Fruit fly (Drosophila melanogaster): Measurements from ENCODE around the gene CG5555.

The CG5555 gene

DNA sequence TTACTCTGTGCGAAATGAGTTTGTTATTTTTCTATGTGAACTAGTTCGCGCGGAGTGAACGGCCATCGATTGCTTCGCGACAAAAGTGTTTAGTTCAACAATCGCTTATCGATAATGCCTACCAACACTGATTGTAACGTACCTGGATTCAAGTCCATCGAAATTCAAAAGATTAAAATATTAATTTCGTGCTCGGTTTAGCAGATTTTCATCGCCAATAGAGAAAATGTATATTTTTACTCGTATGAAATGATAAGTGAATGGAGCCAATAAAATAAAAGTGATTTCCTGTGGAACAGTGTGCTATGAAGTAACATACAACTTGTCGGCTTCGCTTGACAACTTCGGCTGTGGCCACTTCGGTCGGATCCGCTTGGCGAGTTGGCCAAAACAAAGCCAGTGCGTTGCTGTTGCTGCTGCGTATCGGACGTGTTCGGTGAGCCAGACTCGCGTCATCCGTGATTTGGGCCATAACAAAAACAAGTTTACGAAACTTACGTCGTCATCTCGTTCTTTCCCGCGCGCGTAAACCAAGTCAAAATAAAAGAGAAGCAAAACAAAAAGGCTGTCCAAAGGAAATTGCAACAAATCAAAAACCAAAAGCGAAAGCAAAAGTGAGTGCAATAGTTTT lies at the start of gene CG5555, which contains the start of gene myd (continued):
- peak; percentile 64; the same call in 2 of the 3 replicates for TF ChIP-seq CG2889 (GFP tag; IDR thresholded peaks at IDR 0.05)
- peak; percentile 47 for TF ChIP-seq pb (GFP tag; optimal IDR thresholded peaks at IDR 0.05)
- TF ChIP-seq CTCF (GFP tag; optimal IDR thresholded peaks at IDR 0.05) = no peak
- TF ChIP-seq CG43689 (GFP tag; IDR thresholded peaks at IDR 0.05) = no peak
- no peak for TF ChIP-seq CG1602 (GFP tag; optimal IDR thresholded peaks at IDR 0.05)
- TF ChIP-seq Max (GFP tag; optimal IDR thresholded peaks at IDR 0.05) = no peak
- peak; percentile 34; the same call in 1 of the 2 replicates for TF ChIP-seq klu (GFP tag; IDR thresholded peaks at IDR 0.05)
- TF ChIP-seq oc (tag; optimal IDR thresholded peaks at IDR 0.05) = no peak
- 0 out of 3 replicates have a peak, but pooled peaks have one; percentile 27 for TF ChIP-seq CG11456 (GFP tag; IDR thresholded peaks at IDR 0.05)
- TF ChIP-seq Adf1 (GFP tag; IDR thresholded peaks at IDR 0.05) = peak; percentile 54; the same call in 1 of the 2 replicates
- peak; percentile 27; the same call in 1 of the 2 replicates for TF ChIP-seq Xrp1 (GFP tag; IDR thresholded peaks at IDR 0.05)
- TF ChIP-seq B-H1 (GFP tag; IDR thresholded peaks at IDR 0.05) = no peak; the same call in 2 of the 3 replicates
- peak; percentile 24 for TF ChIP-seq CG18011 (GFP tag; optimal IDR thresholded peaks at IDR 0.05)
- TF ChIP-seq sc (optimal IDR thresholded peaks at IDR 0.05) = no peak
- TF ChIP-seq sc (GFP tag; optimal IDR thresholded peaks at IDR 0.05) = no peak
- no peak for TF ChIP-seq Gug (GFP tag; IDR thresholded peaks at IDR 0.05)
- TF ChIP-seq Hand (GFP tag; optimal IDR thresholded peaks at IDR 0.05) = no peak
- no peak for TF ChIP-seq CG11247 (GFP tag; IDR thresholded peaks at IDR 0.05)
- no peak for TF ChIP-seq crol (GFP tag; IDR thresholded peaks at IDR 0.05)
- TF ChIP-seq HLH54F (GFP tag; optimal IDR thresholded peaks at IDR 0.05) = peak; percentile 60
- no peak for TF ChIP-seq gsb (GFP tag; IDR thresholded peaks at IDR 0.05)
- 0 out of 3 replicates have a peak, but pooled peaks have one; percentile 15 for TF ChIP-seq ase (GFP tag; IDR thresholded peaks at IDR 0.05)
- TF ChIP-seq Stat92E (GFP tag; optimal IDR thresholded peaks at IDR 0.05) = peak in 1 of 3 experiments; percentile 22
- peak; percentile 15 for TF ChIP-seq sd (tag; optimal IDR thresholded peaks at IDR 0.05)
- TF ChIP-seq CG17186 (GFP tag; optimal IDR thresholded peaks at IDR 0.05) = no peak
- peak; percentile 32 for TF ChIP-seq Dad (GFP tag; optimal IDR thresholded peaks at IDR 0.05)
- TF ChIP-seq bbx (GFP tag; IDR thresholded peaks at IDR 0.05; ENCODE audit: partially characterized antibody) = peak; percentile 81
- TF ChIP-seq chn (GFP tag; optimal IDR thresholded peaks at IDR 0.05) = peak; percentile 38
- TF ChIP-seq gcm (GFP tag; optimal IDR thresholded peaks at IDR 0.05) = peak; percentile 5
- TF ChIP-seq sim (GFP tag; IDR thresholded peaks at IDR 0.05) = no peak
- TF ChIP-seq CG16815 (GFP tag; optimal IDR thresholded peaks at IDR 0.05) = no peak
- no peak for TF ChIP-seq CG9727 (GFP tag; optimal IDR thresholded peaks at IDR 0.05)
- TF ChIP-seq pros (GFP tag; optimal IDR thresholded peaks at IDR 0.05) = no peak
- no peak for TF ChIP-seq bsh (GFP tag; optimal IDR thresholded peaks at IDR 0.05)
- TF ChIP-seq Hmx (GFP tag; optimal IDR thresholded peaks at IDR 0.05) = no peak
- TF ChIP-seq pan (optimal IDR thresholded peaks at IDR 0.05) = no peak
- TF ChIP-seq pan (GFP tag; optimal IDR thresholded peaks at IDR 0.05 in 1 of 2, IDR thresholded peaks at IDR 0.05 in 1 of 2) = peak in 1 of 2 experiments; percentile 48
- peak; percentile 33; the same call in 1 of the 3 replicates for TF ChIP-seq CG7357 (GFP tag; IDR thresholded peaks at IDR 0.05)
- peak; percentile 17 for TF ChIP-seq mam (GFP tag; optimal IDR thresholded peaks at IDR 0.05)
- TF ChIP-seq E2f1 (GFP tag; IDR thresholded peaks at IDR 0.05) = 0 out of 2 replicates have a peak, but pooled peaks have one; percentile 11
- no peak for TF ChIP-seq bigmax (GFP tag; optimal IDR thresholded peaks at IDR 0.05)
- no peak for TF ChIP-seq CG2678 (tag; optimal IDR thresholded peaks at IDR 0.05)
- TF ChIP-seq chif (GFP tag; optimal IDR thresholded peaks at IDR 0.05) = no peak
- TF ChIP-seq Side (GFP tag; optimal IDR thresholded peaks at IDR 0.05) = no peak
- peak; percentile 78 for TF ChIP-seq vnd (GFP tag; IDR thresholded peaks at IDR 0.05; ENCODE audit: partially characterized antibody)
- TF ChIP-seq ttk (GFP tag; IDR thresholded peaks at IDR 0.05) = no peak
- no peak for TF ChIP-seq ERR (GFP tag; optimal IDR thresholded peaks at IDR 0.05)
- no peak for TF ChIP-seq HLH3B (GFP tag; IDR thresholded peaks at IDR 0.05)
- TF ChIP-seq amos (GFP tag; IDR thresholded peaks at IDR 0.05; ENCODE audit: partially characterized antibody) = peak; percentile 69; the same call in 1 of the 2 replicates
- TF ChIP-seq CG17385 (GFP tag; optimal IDR thresholded peaks at IDR 0.05) = peak; percentile 8
- peak; percentile 52 for TF ChIP-seq CG12155 (GFP tag; optimal IDR thresholded peaks at IDR 0.05)
